Fruit fly (Drosophila melanogaster) whole organism, embryonic: ENCODE measurements around the gene att-ORFB.
A peak's percentile ranks its signal among the peaks of the same experiment; 100 is the strongest.

ENCODE experiments used
- Awh ChIP-seq: fragments of 200-800 bp; sonication (Bioruptor generic); IDR thresholded peaks from 2 replicates; pipeline ENCODE4, ENCODE4 v1.3.6; 2022; ENCODE audit warnings: missing biosample characterization, missing genetic modification characterization
- CG10654 ChIP-seq: fragments of 200-800 bp; sonication (Bioruptor generic); optimal IDR thresholded peaks from 2 replicates; lab custom pipeline; 2016; ENCODE audit warnings: missing biosample characterization, missing genetic modification characterization
- CG11093 ChIP-seq: fragments of 200-800 bp; sonication (Bioruptor generic); IDR thresholded peaks from 3 replicates; pipeline ENCODE4 v1.3.6; 2022; ENCODE audit warnings: missing biosample characterization, missing genetic modification characterization
- CG13287 ChIP-seq: fragments of 200-800 bp; sonication (Bioruptor generic); IDR thresholded peaks from 2 replicates; pipeline ENCODE4 v1.3.6; 2022; ENCODE audit warnings: missing biosample characterization, missing genetic modification characterization; ENCODE audit not compliant: partially characterized antibody
- CG13296 ChIP-seq: fragments of 200-800 bp; sonication (Bioruptor generic); optimal IDR thresholded peaks from 3 replicates; lab custom pipeline; 2018; ENCODE audit warnings: missing biosample characterization, mild to moderate bottlenecking, missing genetic modification characterization
- CG14667 ChIP-seq: fragments of 200-800 bp; sonication (Bioruptor generic); IDR thresholded peaks from 2 replicates; pipeline ENCODE4 v1.3.6; 2022; ENCODE audit warnings: missing biosample characterization, missing genetic modification characterization
- CG14965 ChIP-seq: fragments of 200-800 bp; sonication (Bioruptor generic); optimal IDR thresholded peaks from 2 replicates; lab custom pipeline; 2016; ENCODE audit warnings: missing biosample characterization, missing genetic modification characterization, borderline replicate concordance
- CG2116 ChIP-seq: fragments of 200-800 bp; sonication (Bioruptor generic); optimal IDR thresholded peaks from 3 replicates; lab custom pipeline; 2018; ENCODE audit warnings: missing biosample characterization, mild to moderate bottlenecking, missing genetic modification characterization
- CG3407 ChIP-seq: fragments of 200-800 bp; sonication (Bioruptor generic); optimal IDR thresholded peaks from 2 replicates; lab custom pipeline; 2018; ENCODE audit warnings: missing biosample characterization, mild to moderate bottlenecking, missing genetic modification characterization
- CG34376 ChIP-seq: fragments of 200-800 bp; sonication (Bioruptor generic); optimal IDR thresholded peaks from 2 replicates; lab custom pipeline; 2018; ENCODE audit warnings: missing biosample characterization, mild to moderate bottlenecking, missing genetic modification characterization
- CG42726 ChIP-seq: fragments of 200-800 bp; sonication (Bioruptor generic); IDR thresholded peaks from 2 replicates; pipeline ENCODE4 v1.3.6; 2022; ENCODE audit warnings: missing biosample characterization, missing genetic modification characterization; ENCODE audit not compliant: partially characterized antibody
- CG4282 ChIP-seq: fragments of 200-800 bp; sonication (Bioruptor generic); optimal IDR thresholded peaks from 2 replicates; lab custom pipeline; 2016; ENCODE audit warnings: missing biosample characterization, missing genetic modification characterization
- CG4424 ChIP-seq: fragments of 200-800 bp; sonication (Bioruptor generic); optimal IDR thresholded peaks from 3 replicates; lab custom pipeline; 2016; ENCODE audit warnings: missing biosample characterization, missing genetic modification characterization
- CG4854 ChIP-seq: fragments of 200-800 bp; sonication (Bioruptor generic); optimal IDR thresholded peaks from 2 replicates; lab custom pipeline; 2016; ENCODE audit warnings: missing biosample characterization, missing genetic modification characterization, inconsistent platforms
- CG6791 ChIP-seq: fragments of 200-800 bp; sonication (Bioruptor generic); IDR thresholded peaks from 3 replicates; pipeline ENCODE4 v1.3.6; 2022; ENCODE audit warnings: missing biosample characterization, missing genetic modification characterization; ENCODE audit not compliant: partially characterized antibody
- CG8089 ChIP-seq: fragments of 200-800 bp; sonication (Bioruptor generic); optimal IDR thresholded peaks from 3 replicates; lab custom pipeline; 2016; ENCODE audit warnings: missing biosample characterization, missing genetic modification characterization
- CG8290 ChIP-seq, 3 experiments: fragments of 200-800 bp; sonication (Bioruptor generic); optimal IDR thresholded peaks; 2 replicates each; lab custom pipeline; 2016 to 2019; ENCODE audit warnings: missing biosample characterization in 3 of 3, missing genetic modification characterization in 3 of 3, mild to moderate bottlenecking in 2 of 3, moderate library complexity in 1 of 3
- Dfd ChIP-seq, 2 experiments: fragments of >200 bp; optimal IDR thresholded peaks; 2 replicates each; lab custom pipeline; 2017; ENCODE audit warnings: missing biosample characterization in 2 of 2, missing genetic modification characterization in 2 of 2
- Eip74EF ChIP-seq, 2 experiments: fragments of 200-800 bp in 1 of 2; fragments of >200 bp in 1 of 2; sonication (Bioruptor generic) in 1 of 2; optimal IDR thresholded peaks; 2 replicates each; lab custom pipeline; 2017 to 2019; ENCODE audit warnings: missing biosample characterization in 2 of 2, missing genetic modification characterization in 2 of 2, mild to moderate bottlenecking in 1 of 2, moderate library complexity in 1 of 2
- Gsc ChIP-seq: fragments of 200-800 bp; sonication (Bioruptor generic); IDR thresholded peaks from 2 replicates; pipeline ENCODE4 v1.3.6; 2022; ENCODE audit warnings: missing biosample characterization, missing genetic modification characterization
- Hr3 ChIP-seq: fragments of 200-800 bp; sonication (Bioruptor generic); optimal IDR thresholded peaks from 3 replicates; lab custom pipeline; 2016; ENCODE audit warnings: missing biosample characterization, missing genetic modification characterization
- Nf-YA ChIP-seq: fragments of 200-800 bp; sonication (Bioruptor generic); IDR thresholded peaks from 2 replicates; pipeline ENCODE4 v1.3.6; 2022; ENCODE audit warnings: missing biosample characterization, missing genetic modification characterization
- Poxn ChIP-seq: fragments of 200-800 bp; sonication (Bioruptor generic); IDR thresholded peaks from 2 replicates; pipeline ENCODE4 v1.3.6; 2022; ENCODE audit warnings: missing biosample characterization, missing genetic modification characterization
- Six4 ChIP-seq: fragments of 200-800 bp; sonication (Bioruptor generic); optimal IDR thresholded peaks from 2 replicates; lab custom pipeline; 2016; ENCODE audit warnings: missing biosample characterization, missing genetic modification characterization
- Usf ChIP-seq: fragments of 200-800 bp; sonication (Bioruptor generic); optimal IDR thresholded peaks from 2 replicates; lab custom pipeline; 2017; ENCODE audit warnings: missing genotype, missing biosample characterization, missing genetic modification characterization
- ab ChIP-seq: fragments of 200-800 bp; sonication (Bioruptor generic); optimal IDR thresholded peaks from 2 replicates; lab custom pipeline; 2016; ENCODE audit warnings: missing biosample characterization, missing genetic modification characterization
- abd-A ChIP-seq: fragments of 200-800 bp; sonication (Bioruptor generic); optimal IDR thresholded peaks from 3 replicates; lab custom pipeline; 2019; ENCODE audit warnings: missing biosample characterization, mild to moderate bottlenecking, missing genetic modification characterization, moderate library complexity
- cad ChIP-seq: fragments of >200 bp; optimal IDR thresholded peaks from 2 replicates; lab custom pipeline; 2017; ENCODE audit warnings: missing biosample characterization, missing genetic modification characterization
- crol ChIP-seq: fragments of 200-800 bp; sonication (Bioruptor generic); IDR thresholded peaks from 2 replicates; pipeline ENCODE4 v1.3.6; 2022; ENCODE audit warnings: missing biosample characterization, missing genetic modification characterization
- eve ChIP-seq, 2 experiments: fragments of >200 bp; optimal IDR thresholded peaks; 2 replicates each; lab custom pipeline; 2017; ENCODE audit warnings: missing biosample characterization in 2 of 2, missing genetic modification characterization in 2 of 2
- ewg ChIP-seq: fragments of 200-800 bp; sonication (Bioruptor generic); optimal IDR thresholded peaks from 3 replicates; lab custom pipeline; 2017; ENCODE audit warnings: mild to moderate bottlenecking, missing biosample characterization, missing genetic modification reagents, missing genetic modification characterization
- eyg ChIP-seq: fragments of 200-800 bp; sonication (Bioruptor generic); optimal IDR thresholded peaks from 3 replicates; lab custom pipeline; 2016; ENCODE audit warnings: missing biosample characterization, missing genetic modification characterization
- fru ChIP-seq: fragments of >200 bp; optimal IDR thresholded peaks from 2 replicates; lab custom pipeline; 2017
- gce ChIP-seq: fragments of 200-800 bp; sonication (Bioruptor generic); IDR thresholded peaks from 3 replicates; pipeline ENCODE4 v1.3.6; 2022; ENCODE audit warnings: missing biosample characterization, missing genetic modification characterization
- gfzf ChIP-seq: fragments of 200-800 bp; sonication (Bioruptor generic); optimal IDR thresholded peaks from 2 replicates; lab custom pipeline; 2016; ENCODE audit warnings: missing biosample characterization, mild to moderate bottlenecking, missing genetic modification characterization, moderate library complexity
- hkb ChIP-seq, 2 experiments: fragments of 200-800 bp in 1 of 2; fragments of >200 bp in 1 of 2; sonication (Bioruptor generic) in 1 of 2; IDR thresholded peaks in 1 of 2; optimal IDR thresholded peaks in 1 of 2; 2 replicates each; pipeline versions ENCODE4 v1.3.6 to Lab custom; 2017 to 2022; ENCODE audit warnings: missing biosample characterization in 1 of 2, missing genetic modification characterization in 1 of 2
- hth ChIP-seq: fragments of >200 bp; optimal IDR thresholded peaks from 2 replicates; lab custom pipeline; 2017; ENCODE audit warnings: inconsistent platforms
- jigr1 ChIP-seq: fragments of 200-800 bp; sonication (Bioruptor generic); IDR thresholded peaks from 3 replicates; pipeline ENCODE4 v1.3.6; 2022; ENCODE audit warnings: missing biosample characterization, missing genetic modification characterization
- kni ChIP-seq: fragments of 200-800 bp; sonication (Bioruptor generic); optimal IDR thresholded peaks from 3 replicates; lab custom pipeline; 2017; ENCODE audit warnings: mild to moderate bottlenecking, missing biosample characterization, missing genetic modification reagents, missing genetic modification characterization
- lilli ChIP-seq: fragments of 200-800 bp; sonication (Bioruptor generic); optimal IDR thresholded peaks from 3 replicates; lab custom pipeline; 2016; ENCODE audit warnings: missing biosample characterization, missing genetic modification characterization
- mam ChIP-seq: fragments of 200-800 bp; sonication (Bioruptor generic); optimal IDR thresholded peaks from 3 replicates; lab custom pipeline; 2016; ENCODE audit warnings: missing biosample characterization, missing genetic modification characterization
- nerfin-1 ChIP-seq: fragments of 200-800 bp; sonication (Bioruptor generic); optimal IDR thresholded peaks from 3 replicates; lab custom pipeline; 2019; ENCODE audit warnings: missing biosample characterization, mild to moderate bottlenecking, missing genetic modification characterization, moderate library complexity
- org-1 ChIP-seq: fragments of 200-800 bp; sonication (Bioruptor generic); optimal IDR thresholded peaks from 2 replicates; lab custom pipeline; 2017; ENCODE audit warnings: missing biosample characterization, missing genetic modification characterization
- otp ChIP-seq: fragments of 200-800 bp; sonication (Bioruptor generic); IDR thresholded peaks from 3 replicates; pipeline ENCODE4, ENCODE4 v1.3.6; 2022; ENCODE audit warnings: missing biosample characterization, missing genetic modification characterization
- p53 ChIP-seq: fragments of 200-800 bp; sonication (Bioruptor generic); optimal IDR thresholded peaks from 2 replicates; lab custom pipeline; 2016; ENCODE audit warnings: missing biosample characterization, missing genetic modification characterization
- tll ChIP-seq, 2 experiments: fragments of 200-800 bp in 1 of 2; fragments of >200 bp in 1 of 2; sonication (Bioruptor generic) in 1 of 2; optimal IDR thresholded peaks; 2 replicates each; lab custom pipeline; 2017 to 2019; ENCODE audit warnings: missing biosample characterization in 2 of 2, missing genetic modification characterization in 2 of 2, mild to moderate bottlenecking in 1 of 2, moderate library complexity in 1 of 2
- vvl ChIP-seq: fragments of 200-800 bp; sonication (Bioruptor generic); IDR thresholded peaks from 2 replicates; pipeline ENCODE4 v1.3.6; 2022; ENCODE audit warnings: missing biosample characterization, missing genetic modification characterization
- wek ChIP-seq: fragments of 200-800 bp; sonication (Bioruptor generic); optimal IDR thresholded peaks from 3 replicates; lab custom pipeline; 2018; ENCODE audit warnings: missing biosample characterization, mild to moderate bottlenecking, missing genetic modification characterization, moderate library complexity

att-ORFB gene

dm6 chr3R:20549855-20550603 lies 4.2 kb downstream of the att-ORFB start (continued):
- TF ChIP-seq eve (GFP tag; optimal IDR thresholded peaks at IDR 0.05; lab: Kevin White, UChicago), result peak in 1 of 2 experiments; percentile 94
- TF ChIP-seq hth (lab: Kevin White, UChicago), result no peak
- no peak for TF ChIP-seq p53 (GFP tag; lab: Kevin White, UChicago)
- TF ChIP-seq hkb (optimal IDR thresholded peaks at IDR 0.05; lab: Kevin White, UChicago), result no peak
- TF ChIP-seq hkb (GFP tag; IDR thresholded peaks at IDR 0.05; lab: Robert Waterston, UW), result peak; percentile 85
- peak in 1 of 2 experiments; percentile 64 for TF ChIP-seq Eip74EF (GFP tag; optimal IDR thresholded peaks at IDR 0.05; lab: Kevin White, UChicago)
- TF ChIP-seq jigr1 (GFP tag; lab: Robert Waterston, UW), result peak; percentile 50; the same call in 1 of the 3 replicates
- TF ChIP-seq Six4 (GFP tag; lab: Kevin White, UChicago), result peak; percentile 73
- TF ChIP-seq fru, result no peak
- 0 out of 2 replicates have a peak, but pooled peaks have one; percentile 27 for TF ChIP-seq CG42726
- TF ChIP-seq CG34376, result peak; percentile 69
- TF ChIP-seq Nf-YA, result peak; percentile 66
- peak; percentile 73 for TF ChIP-seq CG13296 (GFP tag; lab: Kevin White, UChicago)
- peak; percentile 72 for TF ChIP-seq org-1 (GFP tag; lab: Kevin White, UChicago)
- TF ChIP-seq Hr3 (GFP tag; lab: Kevin White, UChicago), result peak; percentile 83
- peak; percentile 89 for TF ChIP-seq CG4424 (GFP tag; lab: Kevin White, UChicago)
- TF ChIP-seq tll (GFP tag; optimal IDR thresholded peaks at IDR 0.05; lab: Kevin White, UChicago), result peak in 1 of 2 experiments; percentile 93
- TF ChIP-seq gfzf (GFP tag; lab: Kevin White, UChicago), result no peak
- no peak for TF ChIP-seq CG14965 (GFP tag; lab: Kevin White, UChicago)
- TF ChIP-seq CG11093 (GFP tag; lab: Robert Waterston, UW), result peak; percentile 67; the same call in 2 of the 3 replicates
- peak; percentile 24 for TF ChIP-seq cad (GFP tag; lab: Kevin White, UChicago)
- TF ChIP-seq CG8290 (GFP tag; optimal IDR thresholded peaks at IDR 0.05; lab: Kevin White, UChicago), result peak; percentile 80
- TF ChIP-seq CG8290 (tag; optimal IDR thresholded peaks at IDR 0.05; lab: Kevin White, UChicago), result peak; percentile 11 to 44
- peak; percentile 76 for TF ChIP-seq Usf
- no peak for TF ChIP-seq kni (GFP tag; lab: Kevin White, UChicago)
- no peak for TF ChIP-seq CG4282 (GFP tag; lab: Kevin White, UChicago)
- no peak for TF ChIP-seq CG8089 (GFP tag; lab: Kevin White, UChicago)
- peak; percentile 76 for TF ChIP-seq Awh (GFP tag; lab: Robert Waterston, UW)
- peak; percentile 42 for TF ChIP-seq ab (GFP tag; lab: Kevin White, UChicago)
- TF ChIP-seq CG10654 (GFP tag; lab: Kevin White, UChicago), result peak; percentile 84
- TF ChIP-seq CG14667, result peak; percentile 87
- peak; percentile 95 for TF ChIP-seq crol (GFP tag; lab: Robert Waterston, UW)
- peak; percentile 75 for TF ChIP-seq CG3407 (GFP tag; lab: Kevin White, UChicago)
- peak; percentile 4 for TF ChIP-seq eyg (GFP tag; lab: Kevin White, UChicago)
- 0 out of 3 replicates have a peak, but pooled peaks have one; percentile 20 for TF ChIP-seq gce (GFP tag; lab: Robert Waterston, UW)
- TF ChIP-seq vvl (GFP tag; lab: Robert Waterston, UW), result peak; percentile 90
- no peak; the same call in 1 of the 2 replicates for TF ChIP-seq CG13287 (GFP tag; lab: Robert Waterston, UW)
- peak; percentile 40 for TF ChIP-seq CG2116 (GFP tag; lab: Kevin White, UChicago)
- peak; percentile 45 for TF ChIP-seq CG4854 (GFP tag; lab: Kevin White, UChicago)
- TF ChIP-seq nerfin-1 (tag; lab: Kevin White, UChicago), result peak; percentile 64
- no peak for TF ChIP-seq Dfd (GFP tag; optimal IDR thresholded peaks at IDR 0.05; lab: Kevin White, UChicago)
- 0 out of 2 replicates have a peak, but pooled peaks have one; percentile 39 for TF ChIP-seq Poxn
- TF ChIP-seq Gsc (GFP tag; lab: Robert Waterston, UW), result no peak
- peak; percentile 81 for TF ChIP-seq lilli (GFP tag; lab: Kevin White, UChicago)
- peak; percentile 68 for TF ChIP-seq ewg
- 0 out of 3 replicates have a peak, but pooled peaks have one; percentile 5 for TF ChIP-seq CG6791 (GFP tag; lab: Robert Waterston, UW)
- TF ChIP-seq wek, result no peak
- peak; percentile 77 for TF ChIP-seq otp
- TF ChIP-seq abd-A (tag; lab: Kevin White, UChicago), result no peak
- TF ChIP-seq mam, result peak; percentile 59
